Worm (Caenorhabditis elegans) whole organism, L3 larva: ENCODE results near the gene C46C2.6.

ENCODE experiments used
- ceh-9 ChIP-seq: sonication (generic microtip); optimal IDR thresholded peaks from 2 replicates; lab custom pipeline; 2018; ENCODE audit warnings: missing biosample characterization, missing genetic modification characterization
- lin-15B ChIP-seq: fragments of 150-350 bp; optimal IDR thresholded peaks from 2 replicates; lab custom pipeline; 2014; ENCODE audit warnings: missing biosample characterization, missing genetic modification characterization
- lin-39 ChIP-seq: fragments of 150-350 bp; optimal IDR thresholded peaks from 2 replicates; lab custom pipeline; 2018; ENCODE audit warnings: missing biosample characterization, missing genetic modification reagents, missing genetic modification characterization
- mdl-1 ChIP-seq: fragments of 150-350 bp; optimal IDR thresholded peaks from 2 replicates; lab custom pipeline; 2014; ENCODE audit warnings: missing biosample characterization, missing genetic modification characterization
- nhr-12 ChIP-seq: fragments of 150-350 bp; optimal IDR thresholded peaks from 2 replicates; lab custom pipeline; 2014; ENCODE audit warnings: missing biosample characterization, missing genetic modification characterization
- nhr-76 ChIP-seq: fragments of 150-350 bp; sonication (generic microtip); optimal IDR thresholded peaks from 5 replicates; lab custom pipeline; 2014; ENCODE audit warnings: missing biosample characterization, missing genetic modification characterization
- skn-1 ChIP-seq: fragments of 150-350 bp; optimal IDR thresholded peaks from 2 replicates; lab custom pipeline; 2014; ENCODE audit warnings: missing biosample characterization, missing genetic modification characterization
- snpc-4 ChIP-seq: fragments of 150-350 bp; optimal IDR thresholded peaks from 2 replicates; lab custom pipeline; 2014; ENCODE audit warnings: missing biosample characterization, missing genetic modification characterization
- unc-39 ChIP-seq: sonication (generic microtip); optimal IDR thresholded peaks from 4 replicates; lab custom pipeline; 2017; ENCODE audit warnings: missing biosample characterization, missing genetic modification characterization
- unc-62 ChIP-seq: fragments of 150-350 bp; sonication (generic microtip); optimal IDR thresholded peaks from 4 replicates; lab custom pipeline; 2014; ENCODE audit warnings: missing biosample characterization, missing genetic modification reagents, missing genetic modification characterization

DNA sequence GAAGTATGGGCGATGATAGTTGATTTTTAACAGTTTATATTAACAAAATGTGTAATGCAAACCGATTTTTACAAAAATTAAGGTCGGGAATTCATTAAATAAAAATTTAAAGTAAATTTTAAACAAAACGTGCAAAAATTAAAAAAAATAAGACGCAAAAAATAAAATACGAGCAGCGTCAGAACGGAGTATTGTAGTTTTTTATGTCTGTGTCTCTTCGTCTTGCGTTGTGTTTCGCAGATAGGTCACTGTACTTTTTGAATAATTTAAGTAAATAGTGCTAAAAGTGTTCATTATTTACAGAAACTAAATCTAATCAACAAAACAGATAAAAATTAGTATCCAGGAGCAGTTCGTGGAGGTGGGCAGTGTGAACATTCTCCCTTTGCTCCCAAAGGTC is 48.1 kb downstream of the C46C2.6 start:
- TF ChIP-seq nhr-12 (no peak), lin-39 (no peak), snpc-4 (tag; lab: Kevin White, UChicago) (no peak), ceh-9 (tag; lab: Kevin White, UChicago) (no peak), mdl-1 (no peak), unc-39 (no peak), lin-15B (tag; lab: Kevin White, UChicago) (peak; percentile 41), nhr-76 (tag; lab: Kevin White, UChicago) (no peak), skn-1 (no peak), unc-62 (GFP tag; lab: Kevin White, UChicago) (no peak)
